Worm (Caenorhabditis elegans): Measurements from ENCODE around the gene sorb-1.

Gene sorb-1

DNA sequence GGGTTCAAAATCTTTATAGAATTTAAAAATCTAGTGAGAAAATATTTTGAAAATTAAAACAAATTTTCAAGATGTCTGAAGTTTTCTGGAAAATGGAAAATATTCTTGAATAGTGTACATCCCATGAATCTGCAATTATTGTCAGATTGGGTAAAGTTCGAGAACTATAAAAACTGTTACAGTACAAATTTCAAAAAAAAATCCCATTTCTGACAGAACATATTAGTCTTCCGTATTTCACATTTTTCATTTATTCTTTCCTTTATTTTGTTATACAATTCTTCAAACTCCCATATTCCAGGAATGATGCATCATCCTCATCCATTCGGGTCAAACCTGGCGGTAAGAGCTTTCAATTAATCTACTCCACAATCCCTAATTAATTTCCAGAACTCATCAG lies at the start of gene sorb-1:
Gene sorb-1, plus strand, starts transcription at position 301 of the 400 bp plus-strand sequence.
- TF ChIP-seq med-1 (GFP tag; optimal IDR thresholded peaks at IDR 0.05; ENCODE audit: insufficient read depth) (no peak), ref-1 (GFP tag; conservative IDR thresholded peaks at IDR 0.05) (no peak), T22C8.4 (GFP tag; IDR thresholded peaks at IDR 0.05) (no peak)

DNA sequence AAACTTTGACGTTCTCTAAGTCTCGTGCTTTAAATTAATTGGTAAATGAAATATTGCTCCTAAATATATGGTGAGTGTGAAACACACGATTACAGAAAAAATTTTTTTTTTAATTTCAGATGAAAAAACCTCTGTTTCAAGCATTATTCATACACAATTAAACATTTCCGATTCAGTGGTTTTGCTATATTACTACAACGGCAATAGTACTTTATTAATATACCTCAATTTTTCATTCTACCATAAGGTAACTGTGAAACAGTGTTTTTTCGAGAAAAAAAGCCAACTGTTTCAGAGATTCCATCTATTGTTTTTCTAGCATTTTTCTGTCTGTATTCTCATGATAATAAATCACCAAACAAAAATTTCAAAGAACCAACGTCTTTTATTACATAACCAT lies 49.3 kb upstream of the sorb-1 start:
- TF ChIP-seq tab-1 (GFP tag; IDR thresholded peaks at IDR 0.05) (no peak), ztf-29 (GFP tag; IDR thresholded peaks at IDR 0.05) (no peak), med-1 (GFP tag; optimal IDR thresholded peaks at IDR 0.05; ENCODE audit: insufficient read depth) (no peak), T22C8.4 (GFP tag; IDR thresholded peaks at IDR 0.05) (no peak), flt-1 (GFP tag; IDR thresholded peaks at IDR 0.05) (no peak)

DNA sequence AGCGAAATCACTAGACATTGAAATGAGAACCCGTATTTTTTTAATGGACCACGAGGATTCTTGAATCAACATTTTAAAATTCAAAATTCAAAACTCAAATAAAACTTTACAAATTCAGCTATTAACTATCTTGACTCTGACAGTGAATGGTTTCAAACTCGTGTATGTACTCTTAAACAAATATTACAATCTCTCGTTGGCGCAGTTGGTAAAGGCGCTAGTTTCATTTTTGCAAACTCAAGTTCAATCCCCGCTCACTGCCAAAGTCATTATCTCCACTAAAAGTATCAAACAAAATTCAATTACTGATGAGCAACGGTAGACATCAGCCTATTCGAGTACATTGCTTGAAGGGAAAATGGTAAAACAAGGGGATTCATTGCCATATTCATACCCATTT lies 48.7 kb upstream of the sorb-1 start:
- TF ChIP-seq ztf-23 (GFP tag; IDR thresholded peaks at IDR 0.05) (no peak), med-1 (GFP tag; optimal IDR thresholded peaks at IDR 0.05; ENCODE audit: insufficient read depth) (no peak)

DNA sequence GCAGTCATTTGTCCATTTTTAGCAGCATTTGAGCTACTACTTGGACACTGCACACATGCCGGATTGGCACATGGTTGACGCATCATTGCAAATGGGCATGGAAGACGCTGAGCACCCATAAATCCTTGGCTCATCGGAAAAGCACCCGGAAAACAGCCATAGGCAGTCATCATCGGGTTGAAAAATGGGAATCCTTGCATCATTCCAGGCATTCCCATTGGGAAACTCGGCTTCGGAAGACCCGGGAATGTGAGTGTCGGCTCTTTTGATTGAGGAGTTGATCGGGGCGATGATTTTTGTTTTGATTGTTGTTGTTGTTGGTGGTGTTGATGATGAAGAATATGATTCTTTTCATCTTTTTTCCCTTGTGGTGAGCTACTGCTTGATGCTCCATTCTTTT lies 47.5 kb upstream of the sorb-1 start:
- TF ChIP-seq ref-1 (GFP tag; conservative IDR thresholded peaks at IDR 0.05) (no peak), flt-1 (GFP tag; IDR thresholded peaks at IDR 0.05) (no peak), ztf-23 (GFP tag; IDR thresholded peaks at IDR 0.05) (no peak), T22C8.4 (GFP tag; IDR thresholded peaks at IDR 0.05) (no peak), tab-1 (GFP tag; IDR thresholded peaks at IDR 0.05) (no peak), med-1 (GFP tag; optimal IDR thresholded peaks at IDR 0.05; ENCODE audit: insufficient read depth) (no peak), klf-2 (GFP tag; conservative IDR thresholded peaks at IDR 0.05) (no peak), cog-1 (tag; optimal IDR thresholded peaks at IDR 0.05) (no peak), ztf-29 (GFP tag; IDR thresholded peaks at IDR 0.05) (no peak)

DNA sequence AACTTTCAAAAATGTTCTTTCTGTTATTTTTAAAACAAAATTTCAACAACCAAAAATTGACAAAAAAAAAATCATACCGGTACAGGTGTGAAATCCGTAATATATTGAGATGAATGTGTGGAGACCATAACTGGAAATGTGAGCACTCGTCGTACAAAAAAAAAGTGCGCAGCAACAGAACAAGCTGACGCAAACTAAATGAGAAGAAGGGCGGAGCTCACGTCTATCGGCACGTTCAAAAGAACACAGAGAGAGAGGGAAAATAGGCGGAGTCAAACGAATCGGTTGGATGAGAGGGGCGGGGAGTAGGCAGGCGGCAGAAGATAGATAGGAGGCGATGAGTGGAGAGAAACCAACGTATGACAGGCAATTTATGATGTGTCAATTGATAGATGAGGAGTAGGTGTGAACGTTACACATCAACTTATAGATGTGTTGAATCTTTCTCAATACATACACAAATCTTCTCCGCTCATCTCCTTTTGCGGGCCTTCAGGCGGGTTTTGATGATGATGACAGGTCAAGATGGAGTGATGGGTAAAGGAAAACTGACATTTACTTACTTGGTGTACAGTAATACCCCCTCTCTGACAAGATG lies 46.2 kb upstream of the sorb-1 start, which contains the start of gene tlp-1:
Gene tlp-1, minus strand, starts transcription at position 255 of the 598 bp plus-strand sequence.
- TF ChIP-seq med-1 (GFP tag; optimal IDR thresholded peaks at IDR 0.05; ENCODE audit: insufficient read depth) (no peak), tab-1 (GFP tag; IDR thresholded peaks at IDR 0.05) (no peak), ref-1 (GFP tag; conservative IDR thresholded peaks at IDR 0.05) (no peak), klf-2 (GFP tag; conservative IDR thresholded peaks at IDR 0.05) (no peak), ztf-29 (GFP tag; IDR thresholded peaks at IDR 0.05) (no peak), T22C8.4 (GFP tag; IDR thresholded peaks at IDR 0.05) (no peak), cog-1 (tag; optimal IDR thresholded peaks at IDR 0.05) (peak; percentile 17), ztf-23 (GFP tag; IDR thresholded peaks at IDR 0.05) (0 out of 2 replicates have a peak, but pooled peaks have one; percentile 38), flt-1 (GFP tag; IDR thresholded peaks at IDR 0.05) (no peak)

DNA sequence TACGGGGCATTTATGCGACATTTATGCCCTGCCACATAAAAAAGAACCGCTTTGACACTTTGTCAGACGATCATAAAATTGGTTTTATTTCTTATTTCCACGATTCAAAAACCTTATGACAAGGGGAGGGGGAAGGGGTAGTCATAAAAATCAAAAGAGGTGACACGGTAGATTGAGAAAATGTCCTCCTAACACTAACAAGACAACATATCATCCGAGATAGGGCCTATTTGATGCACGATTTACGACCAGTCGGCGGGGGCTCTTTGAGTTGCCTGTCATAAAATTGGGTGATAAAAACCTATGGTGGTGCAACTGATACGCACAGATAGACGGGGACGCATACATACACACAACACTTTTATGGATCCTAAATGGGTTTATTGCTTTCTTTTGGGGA lies 42.2 kb upstream of the sorb-1 start:
- TF ChIP-seq cog-1 (tag; optimal IDR thresholded peaks at IDR 0.05) (peak; percentile 19), klf-2 (GFP tag; conservative IDR thresholded peaks at IDR 0.05) (no peak)

DNA sequence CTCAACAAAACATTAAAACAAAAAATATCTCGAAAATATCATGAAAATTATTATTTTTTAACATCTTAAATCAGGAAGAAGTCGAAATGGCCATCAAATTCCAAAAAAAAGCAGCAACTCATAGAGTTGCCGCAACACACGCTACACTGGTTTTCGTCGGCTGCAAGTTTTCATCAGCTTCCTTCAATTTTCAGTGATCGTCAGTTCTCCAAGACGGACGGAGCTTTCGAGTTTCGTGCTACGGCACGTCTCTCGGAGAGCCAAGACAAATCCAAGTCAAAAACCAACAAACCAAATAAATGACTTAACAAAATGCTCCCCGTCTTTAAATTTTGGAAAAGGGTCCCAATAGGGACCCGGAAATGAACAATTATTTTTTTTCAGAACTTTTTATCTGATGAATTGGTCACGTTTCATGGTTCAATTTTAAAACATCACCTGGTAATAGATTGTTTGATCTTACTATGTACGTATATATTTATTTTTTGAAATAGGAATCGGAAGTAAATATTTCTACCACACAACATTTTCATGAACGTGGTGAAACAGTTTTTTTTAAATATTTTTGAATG lies 41.0 kb upstream of the sorb-1 start:
- TF ChIP-seq klf-2 (GFP tag; conservative IDR thresholded peaks at IDR 0.05) (no peak), ztf-23 (GFP tag; IDR thresholded peaks at IDR 0.05) (no peak)

DNA sequence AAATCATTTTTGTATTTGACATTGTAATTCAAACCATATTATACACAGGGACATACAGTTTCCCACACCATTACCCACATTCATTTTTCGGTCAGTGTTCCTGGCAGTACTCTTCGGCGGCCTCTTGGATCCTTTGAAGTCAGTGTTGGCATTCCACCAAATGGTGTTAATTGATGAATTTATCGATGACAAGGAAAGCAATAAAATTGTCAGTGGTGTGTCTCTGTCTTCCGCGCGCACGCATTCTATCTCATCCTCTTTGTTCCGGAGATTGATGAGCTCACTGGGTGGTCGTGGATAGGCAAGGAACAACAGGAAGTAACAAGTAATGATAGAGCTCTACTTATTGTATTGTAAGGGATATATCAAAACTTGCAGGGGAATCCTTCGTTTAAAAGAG lies 39.8 kb upstream of the sorb-1 start:
- TF ChIP-seq klf-2 (GFP tag; conservative IDR thresholded peaks at IDR 0.05) (no peak), med-1 (GFP tag; optimal IDR thresholded peaks at IDR 0.05; ENCODE audit: insufficient read depth) (no peak), tab-1 (GFP tag; IDR thresholded peaks at IDR 0.05) (no peak), ztf-23 (GFP tag; IDR thresholded peaks at IDR 0.05) (no peak), cog-1 (tag; optimal IDR thresholded peaks at IDR 0.05) (no peak), ref-1 (GFP tag; conservative IDR thresholded peaks at IDR 0.05) (no peak), T22C8.4 (GFP tag; IDR thresholded peaks at IDR 0.05) (no peak), flt-1 (GFP tag; IDR thresholded peaks at IDR 0.05) (no peak), ztf-29 (GFP tag; IDR thresholded peaks at IDR 0.05) (no peak)

DNA sequence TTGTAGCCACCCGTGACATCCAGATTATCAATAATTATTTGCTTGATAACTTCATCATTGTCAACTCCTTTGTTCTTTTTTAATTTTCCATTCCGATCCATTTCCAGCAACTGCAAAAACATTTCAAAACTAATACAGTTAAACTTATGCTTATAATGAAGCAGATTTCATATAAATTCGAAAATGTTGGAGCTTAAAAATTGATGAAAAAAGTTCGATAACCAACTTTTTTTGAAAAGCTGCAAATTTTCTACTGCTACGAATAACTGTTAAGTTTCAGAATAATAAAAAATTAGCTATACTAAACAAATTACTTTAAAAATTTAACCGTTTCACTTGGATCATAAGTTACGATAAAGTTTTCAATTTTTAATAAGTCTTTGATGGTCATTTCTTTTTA lies 33.9 kb upstream of the sorb-1 start, which contains the start of gene C47A4.1:
Gene C47A4.1, minus strand, starts transcription at position 101 of the 400 bp plus-strand sequence.
- TF ChIP-seq med-1 (GFP tag; optimal IDR thresholded peaks at IDR 0.05; ENCODE audit: insufficient read depth), result no peak
- TF ChIP-seq tab-1 (GFP tag; IDR thresholded peaks at IDR 0.05), result no peak
- TF ChIP-seq klf-2 (GFP tag; conservative IDR thresholded peaks at IDR 0.05), result no peak
- no peak for TF ChIP-seq ref-1 (GFP tag; conservative IDR thresholded peaks at IDR 0.05)
- no peak for TF ChIP-seq ztf-29 (GFP tag; IDR thresholded peaks at IDR 0.05)
- TF ChIP-seq T22C8.4 (GFP tag; IDR thresholded peaks at IDR 0.05), result no peak
- TF ChIP-seq flt-1 (GFP tag; IDR thresholded peaks at IDR 0.05), result no peak
- TF ChIP-seq ztf-23 (GFP tag; IDR thresholded peaks at IDR 0.05), result no peak
- no peak for TF ChIP-seq cog-1 (tag; optimal IDR thresholded peaks at IDR 0.05)

DNA sequence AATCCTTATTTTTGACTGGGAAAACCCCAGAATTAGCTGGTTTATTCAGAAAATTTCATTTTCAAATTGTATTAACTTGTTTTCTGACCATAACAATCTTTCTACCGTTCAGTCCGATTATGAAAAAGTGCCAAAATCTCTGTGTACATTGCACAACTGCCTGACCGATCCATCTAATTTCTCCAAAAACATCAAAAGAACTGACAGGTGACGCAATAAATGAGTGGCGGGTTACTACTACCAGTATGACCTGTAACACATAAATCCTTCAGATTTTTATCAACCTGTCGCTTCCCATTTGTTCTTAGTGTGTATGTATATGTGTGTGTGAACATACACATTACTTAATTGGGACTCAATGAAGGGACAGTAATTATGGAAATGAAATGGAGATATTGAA lies 33.4 kb upstream of the sorb-1 start:
- TF ChIP-seq ref-1 (GFP tag; conservative IDR thresholded peaks at IDR 0.05) (no peak), tab-1 (GFP tag; IDR thresholded peaks at IDR 0.05) (no peak), klf-2 (GFP tag; conservative IDR thresholded peaks at IDR 0.05) (no peak), flt-1 (GFP tag; IDR thresholded peaks at IDR 0.05) (no peak), ztf-23 (GFP tag; IDR thresholded peaks at IDR 0.05) (no peak)

DNA sequence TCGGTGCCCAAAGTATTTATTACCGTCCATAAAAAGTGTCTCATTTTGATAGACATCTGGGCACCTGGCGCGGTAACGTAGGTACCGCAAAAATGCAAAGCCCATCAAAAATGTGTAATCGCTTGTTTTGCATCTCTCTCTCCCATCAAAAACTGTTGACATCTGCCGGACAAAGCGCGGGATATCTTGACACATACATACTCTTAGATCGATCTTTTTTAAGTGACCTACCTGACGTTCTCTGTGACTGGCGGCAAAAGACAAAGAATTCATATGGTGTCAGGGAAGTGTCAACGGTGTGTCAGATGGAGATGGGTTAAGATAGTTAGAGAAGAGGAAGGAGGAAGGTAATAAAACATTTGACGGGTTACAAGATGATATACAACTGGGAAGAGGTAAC lies 31.2 kb upstream of the sorb-1 start:
- TF ChIP-seq ref-1 (GFP tag; conservative IDR thresholded peaks at IDR 0.05), result no peak

Measured in whole organism, midembryonic.